Fruit fly (Drosophila melanogaster) whole organism, embryonic: ENCODE measurements around the gene spidey.

ENCODE experiments used
- Aef1 ChIP-seq: fragments of 200-800 bp; sonication (Bioruptor generic); IDR thresholded peaks from 3 replicates; pipeline ENCODE4 v1.3.6; 2022; ENCODE audit warnings: missing biosample characterization, missing genetic modification characterization
- C15 ChIP-seq: fragments of 200-800 bp; sonication (Bioruptor generic); IDR thresholded peaks from 3 replicates; pipeline ENCODE4 v1.3.6; 2022; ENCODE audit warnings: missing biosample characterization, missing genetic modification characterization
- CG10462 ChIP-seq: fragments of 200-800 bp; sonication (Bioruptor generic); optimal IDR thresholded peaks from 2 replicates; lab custom pipeline; 2016; ENCODE audit warnings: missing biosample characterization, missing genetic modification characterization
- CG11456 ChIP-seq: fragments of 200-800 bp; sonication (Bioruptor generic); IDR thresholded peaks from 3 replicates; pipeline ENCODE4 v1.3.6; 2022; ENCODE audit warnings: missing biosample characterization, missing genetic modification characterization
- CG11696 ChIP-seq: fragments of 200-800 bp; sonication (Bioruptor generic); IDR thresholded peaks from 2 replicates; pipeline ENCODE4 v1.3.6; 2022; ENCODE audit warnings: missing biosample characterization, missing genetic modification characterization
- CG12071 ChIP-seq: fragments of 200-800 bp; sonication (Bioruptor generic); optimal IDR thresholded peaks from 3 replicates; lab custom pipeline; 2018; ENCODE audit warnings: missing biosample characterization, mild to moderate bottlenecking, missing genetic modification characterization
- CG12299 ChIP-seq: fragments of 200-800 bp; sonication (Bioruptor generic); optimal IDR thresholded peaks from 2 replicates; lab custom pipeline; 2018; ENCODE audit warnings: missing biosample characterization, mild to moderate bottlenecking, missing genetic modification characterization
- CG1233 ChIP-seq: fragments of 200-800 bp; sonication (Bioruptor generic); optimal IDR thresholded peaks from 4 replicates; lab custom pipeline; 2018; ENCODE audit warnings: missing biosample characterization, mild to moderate bottlenecking, missing genetic modification characterization
- CG13775 ChIP-seq: fragments of 200-800 bp; sonication (Bioruptor generic); optimal IDR thresholded peaks from 3 replicates; lab custom pipeline; 2017; ENCODE audit warnings: missing biosample characterization, mild to moderate bottlenecking, missing genetic modification characterization
- CG1602 ChIP-seq: fragments of 200-800 bp; sonication (Bioruptor generic); optimal IDR thresholded peaks from 3 replicates; lab custom pipeline; 2016; ENCODE audit warnings: missing biosample characterization, missing genetic modification characterization
- CG1603 ChIP-seq: fragments of 200-800 bp; sonication (Bioruptor generic); optimal IDR thresholded peaks from 2 replicates; lab custom pipeline; 2019; ENCODE audit warnings: missing biosample characterization, mild to moderate bottlenecking, missing genetic modification characterization, moderate library complexity
- CG16815 ChIP-seq: fragments of 200-800 bp; sonication (Bioruptor generic); optimal IDR thresholded peaks from 3 replicates; lab custom pipeline; 2017; ENCODE audit warnings: missing biosample characterization, mild to moderate bottlenecking, missing genetic modification characterization
- CG16863 ChIP-seq: fragments of 200-800 bp; sonication (Bioruptor generic); optimal IDR thresholded peaks from 3 replicates; lab custom pipeline; 2016; ENCODE audit warnings: missing biosample characterization, missing genetic modification characterization
- CG18262 ChIP-seq: fragments of 200-800 bp; optimal IDR thresholded peaks from 3 replicates; lab custom pipeline; 2019; ENCODE audit warnings: missing biosample characterization, mild to moderate bottlenecking, missing genetic modification characterization, moderate library complexity
- CG2199 ChIP-seq: fragments of 200-800 bp; sonication (Bioruptor generic); IDR thresholded peaks from 3 replicates; pipeline ENCODE4 v1.3.6; 2022; ENCODE audit warnings: missing biosample characterization, missing genetic modification characterization
- CG34224 ChIP-seq: fragments of 200-800 bp; sonication (Bioruptor generic); IDR thresholded peaks from 3 replicates; pipeline ENCODE4 v1.3.6; 2022; ENCODE audit warnings: missing biosample characterization, missing genetic modification characterization; ENCODE audit not compliant: partially characterized antibody
- CG4730 ChIP-seq: fragments of 200-800 bp; sonication (Bioruptor generic); IDR thresholded peaks from 2 replicates; pipeline ENCODE4 v1.3.6; 2022; ENCODE audit warnings: missing biosample characterization, missing genetic modification characterization
- CG4854 ChIP-seq: fragments of 200-800 bp; sonication (Bioruptor generic); optimal IDR thresholded peaks from 2 replicates; lab custom pipeline; 2016; ENCODE audit warnings: missing biosample characterization, missing genetic modification characterization, inconsistent platforms
- CG6654 ChIP-seq: fragments of 200-800 bp; sonication (Bioruptor generic); optimal IDR thresholded peaks from 2 replicates; lab custom pipeline; 2017; ENCODE audit warnings: missing biosample characterization, mild to moderate bottlenecking, missing genetic modification characterization
- CG8290 ChIP-seq, 3 experiments: fragments of 200-800 bp; sonication (Bioruptor generic); optimal IDR thresholded peaks; 2 replicates each; lab custom pipeline; 2016 to 2019; ENCODE audit warnings: missing biosample characterization in 3 of 3, missing genetic modification characterization in 3 of 3, mild to moderate bottlenecking in 2 of 3, moderate library complexity in 1 of 3
- CG9817 ChIP-seq: fragments of 200-800 bp; sonication (Bioruptor generic); optimal IDR thresholded peaks from 2 replicates; lab custom pipeline; 2018; ENCODE audit warnings: missing biosample characterization, mild to moderate bottlenecking, missing genetic modification characterization, moderate library complexity
- Dad ChIP-seq: fragments of 200-800 bp; sonication (Bioruptor generic); optimal IDR thresholded peaks from 3 replicates; lab custom pipeline; 2016; ENCODE audit warnings: missing biosample characterization, missing genetic modification characterization
- Dbx ChIP-seq: fragments of 200-800 bp; sonication (Bioruptor generic); IDR thresholded peaks from 3 replicates; pipeline ENCODE4 v1.3.6; 2022; ENCODE audit warnings: missing biosample characterization, missing genetic modification characterization
- Dip3 ChIP-seq: fragments of 200-800 bp; sonication (Bioruptor generic); optimal IDR thresholded peaks from 3 replicates; lab custom pipeline; 2016; ENCODE audit warnings: missing biosample characterization, missing genetic modification characterization
- E2f1 ChIP-seq: fragments of 200-800 bp; sonication (Bioruptor generic); IDR thresholded peaks from 2 replicates; pipeline ENCODE4 v1.3.6; 2022; ENCODE audit warnings: missing biosample characterization, missing genetic modification characterization
- Fer2 ChIP-seq: fragments of 200-800 bp; sonication (Bioruptor generic); optimal IDR thresholded peaks from 2 replicates; lab custom pipeline; 2018; ENCODE audit warnings: missing biosample characterization, mild to moderate bottlenecking, missing genetic modification characterization, moderate library complexity
- GATAe ChIP-seq: fragments of 200-800 bp; sonication (Bioruptor generic); conservative IDR thresholded peaks from 2 replicates; pipeline ENCODE4 v1.3.6; 2022; ENCODE audit warnings: missing biosample characterization, missing genetic modification characterization
- HHEX ChIP-seq: fragments of 200-800 bp; sonication (Bioruptor generic); optimal IDR thresholded peaks from 3 replicates; lab custom pipeline; 2017; ENCODE audit warnings: missing biosample characterization, mild to moderate bottlenecking, missing genetic modification characterization, missing genetic modification reagents
- HLH54F ChIP-seq: fragments of 200-800 bp; sonication (Bioruptor generic); optimal IDR thresholded peaks from 3 replicates; lab custom pipeline; 2016; ENCODE audit warnings: missing biosample characterization, missing genetic modification characterization
- Hsf ChIP-seq: fragments of 200-800 bp; sonication (Bioruptor generic); optimal IDR thresholded peaks from 3 replicates; lab custom pipeline; 2016; ENCODE audit warnings: missing biosample characterization, missing genetic modification characterization
- MBD-R2 ChIP-seq: fragments of 200-800 bp; sonication (Bioruptor generic); IDR thresholded peaks from 2 replicates; pipeline ENCODE4 v1.3.6; 2022; ENCODE audit warnings: missing biosample characterization, missing genetic modification characterization
- Nf-YA ChIP-seq: fragments of 200-800 bp; sonication (Bioruptor generic); IDR thresholded peaks from 2 replicates; pipeline ENCODE4 v1.3.6; 2022; ENCODE audit warnings: missing biosample characterization, missing genetic modification characterization
- Ptx1 ChIP-seq: fragments of 200-800 bp; sonication (Bioruptor generic); IDR thresholded peaks from 2 replicates; pipeline ENCODE4 v1.3.6; 2022; ENCODE audit warnings: missing biosample characterization, missing genetic modification characterization
- Xrp1 ChIP-seq: fragments of 200-800 bp; sonication (Bioruptor generic); IDR thresholded peaks from 2 replicates; pipeline ENCODE4 v1.3.6; 2022; ENCODE audit warnings: missing biosample characterization, missing genetic modification characterization
- YL-1 ChIP-seq: fragments of 200-800 bp; sonication (Bioruptor generic); optimal IDR thresholded peaks from 3 replicates; lab custom pipeline; 2017; ENCODE audit warnings: missing biosample characterization, mild to moderate bottlenecking, missing genetic modification characterization
- ara ChIP-seq: fragments of 200-800 bp; sonication (Bioruptor generic); IDR thresholded peaks from 2 replicates; pipeline ENCODE4 v1.3.6; 2022; ENCODE audit warnings: missing biosample characterization, missing genetic modification characterization
- bab2 ChIP-seq: fragments of 200-800 bp; sonication (Bioruptor generic); optimal IDR thresholded peaks from 2 replicates; lab custom pipeline; 2016; ENCODE audit warnings: missing biosample characterization, missing genetic modification characterization
- bsh ChIP-seq, 2 experiments: fragments of 200-800 bp; sonication (Bioruptor generic); optimal IDR thresholded peaks; 2 replicates each; lab custom pipeline; 2017 to 2018; ENCODE audit warnings: mild to moderate bottlenecking in 2 of 2, missing biosample characterization in 2 of 2, missing genetic modification characterization in 2 of 2, moderate library complexity in 1 of 2
- cad ChIP-seq: fragments of >200 bp; optimal IDR thresholded peaks from 2 replicates; lab custom pipeline; 2017; ENCODE audit warnings: missing biosample characterization, missing genetic modification characterization
- ci ChIP-seq: fragments of 200-800 bp; sonication (Bioruptor generic); IDR thresholded peaks from 3 replicates; pipeline ENCODE4 v1.3.6; 2022; ENCODE audit warnings: missing biosample characterization, missing genetic modification characterization
- dan ChIP-seq: fragments of 200-800 bp; sonication (Bioruptor generic); IDR thresholded peaks from 2 replicates; pipeline ENCODE4 v1.3.6; 2022; ENCODE audit warnings: missing biosample characterization, missing genetic modification characterization
- dimm ChIP-seq: fragments of 200-800 bp; sonication (Bioruptor generic); IDR thresholded peaks from 2 replicates; pipeline ENCODE4 v1.3.6; 2022; ENCODE audit warnings: missing biosample characterization, missing genetic modification characterization
- dysf ChIP-seq: fragments of 200-800 bp; sonication (Bioruptor generic); IDR thresholded peaks from 3 replicates; pipeline ENCODE4 v1.3.6; 2022; ENCODE audit warnings: missing biosample characterization, missing genetic modification characterization
- nmo ChIP-seq: fragments of 200-800 bp; sonication (Bioruptor generic); optimal IDR thresholded peaks from 2 replicates; lab custom pipeline; 2018; ENCODE audit warnings: missing biosample characterization, mild to moderate bottlenecking, missing genetic modification characterization, moderate library complexity
- phol ChIP-seq: fragments of 200-800 bp; sonication (Bioruptor generic); optimal IDR thresholded peaks from 3 replicates; lab custom pipeline; 2018; ENCODE audit warnings: missing biosample characterization, mild to moderate bottlenecking, missing genetic modification characterization, moderate library complexity
- psq ChIP-seq: fragments of 200-800 bp; sonication (Bioruptor generic); optimal IDR thresholded peaks from 2 replicates; lab custom pipeline; 2017; ENCODE audit warnings: missing biosample characterization, missing genetic modification characterization
- sens-2 ChIP-seq: fragments of 200-800 bp; sonication (Bioruptor generic); IDR thresholded peaks from 2 replicates; pipeline ENCODE4 v1.3.6; 2022; ENCODE audit warnings: missing biosample characterization, missing genetic modification characterization
- tll ChIP-seq, 2 experiments: fragments of 200-800 bp in 1 of 2; fragments of >200 bp in 1 of 2; sonication (Bioruptor generic) in 1 of 2; optimal IDR thresholded peaks; 2 replicates each; lab custom pipeline; 2017 to 2019; ENCODE audit warnings: missing biosample characterization in 2 of 2, missing genetic modification characterization in 2 of 2, mild to moderate bottlenecking in 1 of 2, moderate library complexity in 1 of 2
- toy ChIP-seq: fragments of 200-800 bp; sonication (Bioruptor generic); IDR thresholded peaks from 2 replicates; pipeline ENCODE4 v1.3.6; 2022; ENCODE audit warnings: missing biosample characterization, missing genetic modification characterization
- usp ChIP-seq: fragments of >200 bp; optimal IDR thresholded peaks from 2 replicates; lab custom pipeline; 2017; ENCODE audit warnings: missing biosample characterization, missing genetic modification characterization
- vnd ChIP-seq: fragments of 200-800 bp; sonication (Bioruptor generic); IDR thresholded peaks from 3 replicates; pipeline ENCODE4 v1.3.6; 2022; ENCODE audit warnings: missing biosample characterization, missing genetic modification characterization; ENCODE audit not compliant: partially characterized antibody
- zfh2 ChIP-seq: fragments of 200-800 bp; sonication (Bioruptor generic); optimal IDR thresholded peaks from 2 replicates; lab custom pipeline; 2016; ENCODE audit warnings: missing biosample characterization, missing genetic modification characterization

The spidey gene

dm6 chrX:7909482-7909881 is 751 bp downstream of the spidey start (continued):
- TF ChIP-seq CG13775 (GFP tag; lab: Kevin White, UChicago) (no peak), bsh (GFP tag; optimal IDR thresholded peaks at IDR 0.05; lab: Kevin White, UChicago) (peak in 1 of 2 experiments; percentile 29), sens-2 (GFP tag; lab: Robert Waterston, UW) (no peak), CG16863 (no peak), CG2199 (GFP tag; lab: Robert Waterston, UW) (no peak), CG4730 (GFP tag; lab: Robert Waterston, UW) (no peak), CG12299 (tag; lab: Kevin White, UChicago) (no peak), ara (no peak), Xrp1 (GFP tag; lab: Robert Waterston, UW) (peak; percentile 56; the same call in 1 of the 2 replicates), GATAe (GFP tag; lab: Robert Waterston, UW) (peak; percentile 49), dimm (GFP tag; lab: Robert Waterston, UW) (no peak), HLH54F (GFP tag; lab: Kevin White, UChicago) (no peak), usp (GFP tag; lab: Kevin White, UChicago) (no peak), bab2 (GFP tag; lab: Kevin White, UChicago) (peak; percentile 13), CG4854 (GFP tag; lab: Kevin White, UChicago) (no peak), CG11696 (no peak), CG10462 (no peak), HHEX (GFP tag; lab: Kevin White, UChicago) (peak; percentile 22), toy (GFP tag; lab: Robert Waterston, UW) (no peak), YL-1 (GFP tag; lab: Kevin White, UChicago) (no peak), CG1603 (tag; lab: Kevin White, UChicago) (no peak), CG9817 (tag; lab: Kevin White, UChicago) (no peak), nmo (peak; percentile 17), CG16815 (GFP tag; lab: Kevin White, UChicago) (no peak), CG6654 (no peak), Nf-YA (GFP tag; lab: Robert Waterston, UW) (no peak), CG8290 (GFP tag; optimal IDR thresholded peaks at IDR 0.05; lab: Kevin White, UChicago) (no peak), CG8290 (tag; optimal IDR thresholded peaks at IDR 0.05; lab: Kevin White, UChicago) (no peak), Hsf (no peak), CG34224 (no peak), Dbx (no peak), psq (GFP tag; lab: Kevin White, UChicago) (no peak), CG11456 (GFP tag; lab: Robert Waterston, UW) (no peak), CG1233 (GFP tag; lab: Kevin White, UChicago) (no peak), Dip3 (GFP tag; lab: Kevin White, UChicago) (no peak), E2f1 (peak; percentile 34; the same call in 1 of the 2 replicates), Aef1 (GFP tag; lab: Robert Waterston, UW) (no peak), phol (tag; lab: Kevin White, UChicago) (peak; percentile 30), Dad (GFP tag; lab: Kevin White, UChicago) (no peak), Fer2 (tag; lab: Kevin White, UChicago) (no peak), CG12071 (no peak), Ptx1 (GFP tag; lab: Robert Waterston, UW) (peak; percentile 42; the same call in 1 of the 2 replicates), C15 (GFP tag; lab: Robert Waterston, UW) (no peak), CG18262 (tag; lab: Kevin White, UChicago) (peak; percentile 23), MBD-R2 (GFP tag; lab: Robert Waterston, UW) (no peak), cad (GFP tag; lab: Kevin White, UChicago) (no peak), CG1602 (GFP tag; lab: Kevin White, UChicago) (no peak), dysf (peak; percentile 60), ci (GFP tag; lab: Robert Waterston, UW) (no peak), tll (GFP tag; optimal IDR thresholded peaks at IDR 0.05; lab: Kevin White, UChicago) (no peak), vnd (no peak), dan (GFP tag; lab: Robert Waterston, UW) (no peak), zfh2 (GFP tag; lab: Kevin White, UChicago) (no peak)
